Fruit fly (Drosophila melanogaster): ENCODE results near the gene TORIP.
"Not testable (repeated sequence)": the region's sequence is repeated elsewhere in the genome, so short reads cannot be mapped to it uniquely, and the experiment has no call there.

The TORIP gene

dm6 chr3L:19777279-19777960, 27.5 kb downstream of the TORIP start:
- TF ChIP-seq topi (GFP tag; optimal IDR thresholded peaks at IDR 0.05) = no peak
- no peak for TF ChIP-seq Sox14 (GFP tag; optimal IDR thresholded peaks at IDR 0.05)
- TF ChIP-seq fkh (GFP tag; optimal IDR thresholded peaks at IDR 0.05) = peak; percentile 35
- peak; percentile 38 for TF ChIP-seq vri (GFP tag; optimal IDR thresholded peaks at IDR 0.05)
- peak; percentile 84 for TF ChIP-seq svp (GFP tag)

- TF ChIP-seq CG11762 (GFP tag; optimal IDR thresholded peaks at IDR 0.05; ENCODE audit: insufficient read depth); CG8632 (GFP tag; optimal IDR thresholded peaks at IDR 0.05); CG15336 (GFP tag; IDR thresholded peaks at IDR 0.05): not testable (repeated sequence)
These were observed 44.8 kb downstream of the TORIP start, which contains the start of gene Vtld for dm6 chr3L:19760109-19760508. Gene Vtld (plus strand): TSS chr3L:19760409.
